Fruit fly (Drosophila melanogaster) whole organism, embryonic: ENCODE results near the gene plx.

ENCODE experiments used
- ATbp ChIP-seq: fragments of 200-800 bp; sonication (Bioruptor generic); optimal IDR thresholded peaks from 2 replicates; lab custom pipeline; 2017; ENCODE audit warnings: missing biosample characterization, mild to moderate bottlenecking, missing genetic modification characterization, missing genetic modification reagents
- Abd-B ChIP-seq: fragments of 200-800 bp; sonication (Bioruptor generic); optimal IDR thresholded peaks from 2 replicates; lab custom pipeline; 2018; ENCODE audit warnings: missing biosample characterization, mild to moderate bottlenecking, missing genetic modification characterization, moderate library complexity
- Antp ChIP-seq: fragments of 200-800 bp; sonication (Bioruptor generic); optimal IDR thresholded peaks from 3 replicates; lab custom pipeline; 2016; ENCODE audit warnings: missing biosample characterization, missing genetic modification characterization
- CG10147 ChIP-seq: fragments of 200-800 bp; sonication (Bioruptor generic); optimal IDR thresholded peaks from 2 replicates; lab custom pipeline; 2019; ENCODE audit warnings: missing biosample characterization, mild to moderate bottlenecking, missing genetic modification characterization, moderate library complexity
- CG11723 ChIP-seq: fragments of 200-800 bp; sonication (Bioruptor generic); optimal IDR thresholded peaks from 2 replicates; lab custom pipeline; 2017; ENCODE audit warnings: missing biosample characterization, mild to moderate bottlenecking, missing genetic modification characterization
- CG12155 ChIP-seq: fragments of 200-800 bp; sonication (Bioruptor generic); optimal IDR thresholded peaks from 3 replicates; lab custom pipeline; 2016; ENCODE audit warnings: missing biosample characterization, missing genetic modification characterization
- CG12391 ChIP-seq: fragments of 200-800 bp; sonication (Bioruptor generic); optimal IDR thresholded peaks from 3 replicates; lab custom pipeline; 2018; ENCODE audit warnings: missing biosample characterization, mild to moderate bottlenecking, missing genetic modification characterization, moderate library complexity
- CG13624 ChIP-seq: fragments of 200-800 bp; sonication (Bioruptor generic); optimal IDR thresholded peaks from 2 replicates; lab custom pipeline; 2016; ENCODE audit warnings: missing biosample characterization, missing genetic modification characterization
- CG15011 ChIP-seq: fragments of 200-800 bp; sonication (Bioruptor generic); optimal IDR thresholded peaks from 3 replicates; lab custom pipeline; 2018; ENCODE audit warnings: missing biosample characterization, mild to moderate bottlenecking, missing genetic modification characterization
- CG15514 ChIP-seq: fragments of 200-800 bp; sonication (Bioruptor generic); optimal IDR thresholded peaks from 3 replicates; lab custom pipeline; 2017; ENCODE audit warnings: missing biosample characterization, missing genetic modification characterization, mild to moderate bottlenecking, moderate library complexity, missing genetic modification reagents
- CG16779 ChIP-seq: fragments of 200-800 bp; sonication (Bioruptor generic); IDR thresholded peaks from 2 replicates; pipeline ENCODE4 v1.3.6; 2022; ENCODE audit warnings: missing biosample characterization, missing genetic modification characterization
- CG16815 ChIP-seq: fragments of 200-800 bp; sonication (Bioruptor generic); optimal IDR thresholded peaks from 3 replicates; lab custom pipeline; 2017; ENCODE audit warnings: missing biosample characterization, mild to moderate bottlenecking, missing genetic modification characterization
- CG17328 ChIP-seq: fragments of 200-800 bp; sonication (Bioruptor generic); IDR thresholded peaks from 2 replicates; pipeline ENCODE4 v1.3.6; 2022; ENCODE audit warnings: missing biosample characterization, missing genetic modification characterization
- CG17361 ChIP-seq: fragments of 200-800 bp; sonication (Bioruptor generic); IDR thresholded peaks from 3 replicates; pipeline ENCODE4 v1.3.6; 2022; ENCODE audit warnings: missing biosample characterization, missing genetic modification characterization
- CG2120 ChIP-seq: fragments of 200-800 bp; sonication (Bioruptor generic); optimal IDR thresholded peaks from 3 replicates; lab custom pipeline; 2016; ENCODE audit warnings: missing biosample characterization, missing genetic modification characterization
- CG2712 ChIP-seq: fragments of 200-800 bp; optimal IDR thresholded peaks from 3 replicates; lab custom pipeline; 2019; ENCODE audit warnings: missing biosample characterization, mild to moderate bottlenecking, missing genetic modification characterization, moderate library complexity
- CG30403 ChIP-seq: fragments of 200-800 bp; sonication (Bioruptor generic); optimal IDR thresholded peaks from 3 replicates; lab custom pipeline; 2016; ENCODE audit warnings: missing biosample characterization, missing genetic modification characterization
- CG3065 ChIP-seq: fragments of 200-800 bp; sonication (Bioruptor generic); optimal IDR thresholded peaks from 2 replicates; lab custom pipeline; 2016; ENCODE audit warnings: missing biosample characterization, missing genetic modification characterization
- CG7357 ChIP-seq: fragments of 200-800 bp; sonication (Bioruptor generic); IDR thresholded peaks from 3 replicates; pipeline ENCODE4 v1.3.6; 2022; ENCODE audit warnings: missing biosample characterization, missing genetic modification characterization
- CG7839 ChIP-seq: fragments of 200-800 bp; sonication (Bioruptor generic); optimal IDR thresholded peaks from 3 replicates; lab custom pipeline; 2018; ENCODE audit warnings: missing biosample characterization, mild to moderate bottlenecking, missing genetic modification characterization, moderate library complexity
- CG8359 ChIP-seq: fragments of 200-800 bp; sonication (Bioruptor generic); optimal IDR thresholded peaks from 2 replicates; lab custom pipeline; 2017; ENCODE audit warnings: missing biosample characterization, mild to moderate bottlenecking, missing genetic modification characterization, borderline replicate concordance
- CG8765 ChIP-seq: fragments of 200-800 bp; sonication (Bioruptor generic); IDR thresholded peaks from 2 replicates; pipeline ENCODE4 v1.3.6; 2022; ENCODE audit warnings: missing biosample characterization, missing genetic modification characterization
- CG9932 ChIP-seq: fragments of 200-800 bp; sonication (Bioruptor generic); IDR thresholded peaks from 2 replicates; pipeline ENCODE4 v1.3.6; 2022; ENCODE audit warnings: missing biosample characterization, missing genetic modification characterization
- CTCF ChIP-seq: fragments of 200-800 bp; sonication (Bioruptor generic); optimal IDR thresholded peaks from 2 replicates; lab custom pipeline; 2017; ENCODE audit warnings: missing biosample characterization, mild to moderate bottlenecking, missing genetic modification characterization, moderate library complexity
- Dp ChIP-seq: fragments of 200-800 bp; sonication (Bioruptor generic); optimal IDR thresholded peaks from 2 replicates; lab custom pipeline; 2018; ENCODE audit warnings: missing biosample characterization, mild to moderate bottlenecking, missing genetic modification characterization, moderate library complexity
- Dref ChIP-seq: fragments of 200-800 bp; sonication (Bioruptor generic); IDR thresholded peaks from 2 replicates; pipeline ENCODE4 v1.3.6; 2022; ENCODE audit warnings: missing biosample characterization, missing genetic modification characterization
- Gug ChIP-seq: fragments of 200-800 bp; sonication (Bioruptor generic); IDR thresholded peaks from 4 replicates; pipeline ENCODE4 v1.3.6; 2022; ENCODE audit warnings: missing biosample characterization, missing genetic modification characterization
- H15 ChIP-seq: fragments of 200-800 bp; sonication (Bioruptor generic); IDR thresholded peaks from 3 replicates; pipeline ENCODE4 v1.3.6; 2022; ENCODE audit warnings: missing biosample characterization, missing genetic modification characterization
- HmgZ ChIP-seq: fragments of 200-800 bp; sonication (Bioruptor generic); optimal IDR thresholded peaks from 2 replicates; lab custom pipeline; 2018; ENCODE audit warnings: missing biosample characterization, mild to moderate bottlenecking, missing genetic modification characterization
- Hr3 ChIP-seq: fragments of 200-800 bp; sonication (Bioruptor generic); optimal IDR thresholded peaks from 3 replicates; lab custom pipeline; 2016; ENCODE audit warnings: missing biosample characterization, missing genetic modification characterization
- Lim3 ChIP-seq: fragments of 200-800 bp; sonication (Bioruptor generic); IDR thresholded peaks from 2 replicates; pipeline ENCODE4 v1.3.6; 2022; ENCODE audit warnings: missing biosample characterization, missing genetic modification characterization
- Xbp1 ChIP-seq: fragments of 200-800 bp; sonication (Bioruptor generic); optimal IDR thresholded peaks from 3 replicates; lab custom pipeline; 2016; ENCODE audit warnings: missing biosample characterization, mild to moderate bottlenecking, missing genetic modification characterization
- ab ChIP-seq: fragments of 200-800 bp; sonication (Bioruptor generic); optimal IDR thresholded peaks from 2 replicates; lab custom pipeline; 2016; ENCODE audit warnings: missing biosample characterization, missing genetic modification characterization
- abd-A ChIP-seq: fragments of 200-800 bp; sonication (Bioruptor generic); optimal IDR thresholded peaks from 3 replicates; lab custom pipeline; 2019; ENCODE audit warnings: missing biosample characterization, mild to moderate bottlenecking, missing genetic modification characterization, moderate library complexity
- bab2 ChIP-seq: fragments of 200-800 bp; sonication (Bioruptor generic); optimal IDR thresholded peaks from 2 replicates; lab custom pipeline; 2016; ENCODE audit warnings: missing biosample characterization, missing genetic modification characterization
- gem ChIP-seq: fragments of 200-800 bp; sonication (Bioruptor generic); optimal IDR thresholded peaks from 2 replicates; lab custom pipeline; 2019; ENCODE audit warnings: missing biosample characterization, mild to moderate bottlenecking, missing genetic modification characterization, moderate library complexity
- gfzf ChIP-seq: fragments of 200-800 bp; sonication (Bioruptor generic); optimal IDR thresholded peaks from 2 replicates; lab custom pipeline; 2016; ENCODE audit warnings: missing biosample characterization, mild to moderate bottlenecking, missing genetic modification characterization, moderate library complexity
- gro ChIP-seq: fragments of 200-800 bp; sonication (Bioruptor generic); optimal IDR thresholded peaks from 2 replicates; lab custom pipeline; 2016; ENCODE audit warnings: missing biosample characterization, missing genetic modification characterization
- gsb-n ChIP-seq: fragments of 200-800 bp; sonication (Bioruptor generic); optimal IDR thresholded peaks from 3 replicates; lab custom pipeline; 2018; ENCODE audit warnings: missing biosample characterization, mild to moderate bottlenecking, missing genetic modification characterization
- h ChIP-seq: fragments of >200 bp; optimal IDR thresholded peaks from 2 replicates; lab custom pipeline; 2017
- kni ChIP-seq: fragments of 200-800 bp; sonication (Bioruptor generic); optimal IDR thresholded peaks from 3 replicates; lab custom pipeline; 2017; ENCODE audit warnings: mild to moderate bottlenecking, missing biosample characterization, missing genetic modification reagents, missing genetic modification characterization
- lilli ChIP-seq: fragments of 200-800 bp; sonication (Bioruptor generic); optimal IDR thresholded peaks from 3 replicates; lab custom pipeline; 2016; ENCODE audit warnings: missing biosample characterization, missing genetic modification characterization
- luna ChIP-seq: fragments of 200-800 bp; sonication (Bioruptor generic); optimal IDR thresholded peaks from 2 replicates; lab custom pipeline; 2016; ENCODE audit warnings: missing biosample characterization, missing genetic modification characterization
- mam ChIP-seq: fragments of 200-800 bp; sonication (Bioruptor generic); optimal IDR thresholded peaks from 3 replicates; lab custom pipeline; 2016; ENCODE audit warnings: missing biosample characterization, missing genetic modification characterization
- org-1 ChIP-seq: fragments of 200-800 bp; sonication (Bioruptor generic); optimal IDR thresholded peaks from 2 replicates; lab custom pipeline; 2017; ENCODE audit warnings: missing biosample characterization, missing genetic modification characterization
- pita ChIP-seq: fragments of 200-800 bp; sonication (Bioruptor generic); optimal IDR thresholded peaks from 2 replicates; lab custom pipeline; 2017; ENCODE audit warnings: missing biosample characterization, mild to moderate bottlenecking, missing genetic modification characterization
- pros ChIP-seq: fragments of 200-800 bp; sonication (Bioruptor generic); optimal IDR thresholded peaks from 3 replicates; lab custom pipeline; 2019; ENCODE audit warnings: missing biosample characterization, mild to moderate bottlenecking, missing genetic modification characterization, moderate library complexity
- psq ChIP-seq: fragments of 200-800 bp; sonication (Bioruptor generic); optimal IDR thresholded peaks from 2 replicates; lab custom pipeline; 2017; ENCODE audit warnings: missing biosample characterization, missing genetic modification characterization
- toy ChIP-seq: fragments of 200-800 bp; sonication (Bioruptor generic); IDR thresholded peaks from 2 replicates; pipeline ENCODE4 v1.3.6; 2022; ENCODE audit warnings: missing biosample characterization, missing genetic modification characterization
- vfl ChIP-seq: fragments of 200-800 bp; sonication (Bioruptor generic); optimal IDR thresholded peaks from 2 replicates; lab custom pipeline; 2016; ENCODE audit warnings: missing biosample characterization, missing genetic modification characterization
- wor ChIP-seq: fragments of 200-800 bp; sonication (Bioruptor generic); IDR thresholded peaks from 2 replicates; pipeline ENCODE4 v1.3.6; 2022; ENCODE audit warnings: missing biosample characterization, missing genetic modification characterization

plx gene

DNA sequence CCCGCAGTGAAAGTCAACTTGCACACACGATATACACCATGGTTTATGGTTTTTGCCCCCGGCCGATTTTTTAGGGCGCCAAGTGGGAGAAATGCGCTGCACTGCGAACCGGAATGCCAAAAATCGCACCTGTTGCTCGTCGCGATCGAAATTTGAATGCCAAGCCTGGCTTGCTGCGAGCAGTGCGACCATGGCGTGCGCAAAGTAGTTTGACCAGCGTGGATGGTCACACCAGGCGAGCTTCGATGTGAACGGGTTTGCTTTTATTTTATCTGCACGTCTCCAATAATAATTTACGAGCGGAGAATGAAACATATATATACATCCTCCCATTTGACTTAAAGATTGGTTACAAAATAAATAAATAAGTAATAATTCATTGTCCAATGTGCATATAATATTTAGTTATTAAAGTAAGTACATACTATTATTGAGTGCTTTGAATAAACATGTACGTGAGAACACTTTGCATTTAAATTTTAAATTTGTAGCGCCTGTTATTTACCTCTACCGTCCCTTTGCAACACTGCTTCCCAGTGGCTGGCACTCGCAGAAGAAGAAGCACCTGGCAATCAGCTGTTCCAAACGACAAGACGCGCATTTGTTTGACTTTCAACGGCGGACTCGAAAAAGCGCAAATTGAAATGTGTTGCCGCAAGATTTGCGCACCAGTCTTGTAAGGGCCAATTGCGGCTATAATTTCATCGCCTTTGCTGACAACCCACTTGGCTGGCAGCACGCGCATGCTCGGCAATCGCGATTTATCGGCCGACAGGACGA, at the start of gene plx, which contains the start of gene Rab23:
TSS of gene plx (plus strand) at position 587 of the 780 bp plus-strand sequence.
TSS of gene Rab23 (minus strand) at position 166 of the 780 bp plus-strand sequence.
- TF ChIP-seq CG2712 (tag; lab: Kevin White, UChicago) = peak; percentile 21
- TF ChIP-seq CG30403 = no peak
- TF ChIP-seq vfl = peak; percentile 26
- TF ChIP-seq ATbp = no peak
- TF ChIP-seq HmgZ = peak; percentile 71
- TF ChIP-seq Antp (GFP tag; lab: Kevin White, UChicago) = peak; percentile 7
- TF ChIP-seq gfzf (GFP tag; lab: Kevin White, UChicago) = peak; percentile 76
- TF ChIP-seq Xbp1 (GFP tag; lab: Kevin White, UChicago) = peak; percentile 36
- no peak for TF ChIP-seq CG7839 (tag; lab: Kevin White, UChicago)
- TF ChIP-seq CTCF (GFP tag; lab: Kevin White, UChicago) = peak; percentile 8
- no peak for TF ChIP-seq bab2
- peak; percentile 37 for TF ChIP-seq mam
- TF ChIP-seq kni (GFP tag; lab: Kevin White, UChicago) = peak; percentile 1
- TF ChIP-seq wor (GFP tag; lab: Robert Waterston, UW) = no peak
- no peak for TF ChIP-seq CG11723 (GFP tag; lab: Kevin White, UChicago)
- peak; percentile 37 for TF ChIP-seq lilli (GFP tag; lab: Kevin White, UChicago)
- TF ChIP-seq toy (GFP tag; lab: Robert Waterston, UW) = no peak
- no peak for TF ChIP-seq gsb-n
- TF ChIP-seq CG17361 = peak; percentile 32; the same call in 1 of the 3 replicates
- no peak for TF ChIP-seq CG10147
- no peak for TF ChIP-seq h (lab: Kevin White, UChicago)
- TF ChIP-seq Dref (GFP tag; lab: Robert Waterston, UW) = peak; percentile 46
- TF ChIP-seq CG17328 (GFP tag; lab: Robert Waterston, UW) = 0 out of 2 replicates have a peak, but pooled peaks have one; percentile 5
- peak; percentile 65 for TF ChIP-seq abd-A (tag; lab: Kevin White, UChicago)
- peak; percentile 31 for TF ChIP-seq ab (GFP tag; lab: Kevin White, UChicago)
- TF ChIP-seq Dp = peak; percentile 99
- no peak for TF ChIP-seq pita
- no peak for TF ChIP-seq CG8359 (GFP tag; lab: Kevin White, UChicago)
- peak; percentile 60 for TF ChIP-seq CG2120
- TF ChIP-seq CG16779 (GFP tag; lab: Robert Waterston, UW) = no peak
- peak; percentile 27 for TF ChIP-seq Abd-B (GFP tag; lab: Kevin White, UChicago)
- no peak for TF ChIP-seq CG3065
- no peak for TF ChIP-seq H15 (GFP tag; lab: Robert Waterston, UW)
- TF ChIP-seq gem = peak; percentile 27
- TF ChIP-seq Lim3 (GFP tag; lab: Robert Waterston, UW) = no peak
- TF ChIP-seq CG8765 (GFP tag; lab: Robert Waterston, UW) = no peak
- TF ChIP-seq pros (GFP tag; lab: Kevin White, UChicago) = no peak
- TF ChIP-seq CG9932 = peak; percentile 34
- TF ChIP-seq luna = no peak
- no peak for TF ChIP-seq CG16815 (GFP tag; lab: Kevin White, UChicago)
- TF ChIP-seq CG13624 (GFP tag; lab: Kevin White, UChicago) = peak; percentile 11
- TF ChIP-seq gro (GFP tag; lab: Kevin White, UChicago) = peak; percentile 36
- peak; percentile 49 for TF ChIP-seq CG12155 (GFP tag; lab: Kevin White, UChicago)
- TF ChIP-seq Hr3 (GFP tag; lab: Kevin White, UChicago) = no peak
- TF ChIP-seq CG12391 (tag; lab: Kevin White, UChicago) = peak; percentile 40
- no peak for TF ChIP-seq psq (GFP tag; lab: Kevin White, UChicago)
- no peak for TF ChIP-seq Gug
- peak; percentile 62 for TF ChIP-seq CG15514 (GFP tag; lab: Kevin White, UChicago)
- TF ChIP-seq CG15011 (GFP tag; lab: Kevin White, UChicago) = no peak
- peak; percentile 71 for TF ChIP-seq CG7357
- no peak for TF ChIP-seq org-1
